Fruit fly (Drosophila melanogaster) whole organism, embryonic: ENCODE data around the gene CG14219.
A peak's percentile ranks its signal among the peaks of the same experiment; 100 is the strongest.

Experiments used
- BtbVII ChIP-seq: fragments of 200-800 bp; sonication (Bioruptor generic); optimal IDR thresholded peaks from 3 replicates; lab custom pipeline; 2017; ENCODE audit warnings: missing biosample characterization, mild to moderate bottlenecking, missing genetic modification characterization
- CG10267 ChIP-seq: fragments of 200-800 bp; sonication (Bioruptor generic); optimal IDR thresholded peaks from 2 replicates; lab custom pipeline; 2018; ENCODE audit warnings: missing biosample characterization, mild to moderate bottlenecking, missing genetic modification characterization, moderate library complexity
- CG10274 ChIP-seq: fragments of 200-800 bp; sonication (Bioruptor generic); optimal IDR thresholded peaks from 3 replicates; lab custom pipeline; 2017; ENCODE audit warnings: missing biosample characterization, mild to moderate bottlenecking, missing genetic modification characterization
- CG11696 ChIP-seq: fragments of 200-800 bp; sonication (Bioruptor generic); IDR thresholded peaks from 2 replicates; pipeline ENCODE4 v1.3.6; 2022; ENCODE audit warnings: missing biosample characterization, missing genetic modification characterization
- CG12155 ChIP-seq: fragments of 200-800 bp; sonication (Bioruptor generic); optimal IDR thresholded peaks from 3 replicates; lab custom pipeline; 2016; ENCODE audit warnings: missing biosample characterization, missing genetic modification characterization
- CG12659 ChIP-seq: fragments of 200-800 bp; sonication (Bioruptor generic); optimal IDR thresholded peaks from 3 replicates; lab custom pipeline; 2017; ENCODE audit warnings: mild to moderate bottlenecking, missing biosample characterization, missing genetic modification reagents, missing genetic modification characterization
- CG1529 ChIP-seq: fragments of 200-800 bp; sonication (Bioruptor generic); optimal IDR thresholded peaks from 3 replicates; lab custom pipeline; 2018; ENCODE audit warnings: missing biosample characterization, missing genetic modification characterization
- CG1602 ChIP-seq: fragments of 200-800 bp; sonication (Bioruptor generic); optimal IDR thresholded peaks from 3 replicates; lab custom pipeline; 2016; ENCODE audit warnings: missing biosample characterization, missing genetic modification characterization
- CG1603 ChIP-seq: fragments of 200-800 bp; sonication (Bioruptor generic); optimal IDR thresholded peaks from 2 replicates; lab custom pipeline; 2019; ENCODE audit warnings: missing biosample characterization, mild to moderate bottlenecking, missing genetic modification characterization, moderate library complexity
- CG16863 ChIP-seq: fragments of 200-800 bp; sonication (Bioruptor generic); optimal IDR thresholded peaks from 3 replicates; lab custom pipeline; 2016; ENCODE audit warnings: missing biosample characterization, missing genetic modification characterization
- CG17912 ChIP-seq: fragments of 200-800 bp; sonication (Bioruptor generic); optimal IDR thresholded peaks from 2 replicates; lab custom pipeline; 2018; ENCODE audit warnings: missing biosample characterization, mild to moderate bottlenecking, missing genetic modification characterization
- CG18476 ChIP-seq: fragments of 200-800 bp; sonication (Bioruptor generic); optimal IDR thresholded peaks from 2 replicates; lab custom pipeline; 2016; ENCODE audit warnings: missing biosample characterization, mild to moderate bottlenecking, missing genetic modification characterization
- CG3163 ChIP-seq: fragments of 200-800 bp; sonication (Bioruptor generic); optimal IDR thresholded peaks from 3 replicates; lab custom pipeline; 2016; ENCODE audit warnings: missing biosample characterization, missing genetic modification characterization
- CG3281 ChIP-seq: fragments of 200-800 bp; sonication (Bioruptor generic); optimal IDR thresholded peaks from 3 replicates; lab custom pipeline; 2017; ENCODE audit warnings: missing biosample characterization, mild to moderate bottlenecking, missing genetic modification characterization
- CG3407 ChIP-seq: fragments of 200-800 bp; sonication (Bioruptor generic); optimal IDR thresholded peaks from 2 replicates; lab custom pipeline; 2018; ENCODE audit warnings: missing biosample characterization, mild to moderate bottlenecking, missing genetic modification characterization
- CG34376 ChIP-seq: fragments of 200-800 bp; sonication (Bioruptor generic); optimal IDR thresholded peaks from 2 replicates; lab custom pipeline; 2018; ENCODE audit warnings: missing biosample characterization, mild to moderate bottlenecking, missing genetic modification characterization
- CG5180 ChIP-seq: fragments of 200-800 bp; sonication (Bioruptor generic); optimal IDR thresholded peaks from 3 replicates; lab custom pipeline; 2017; ENCODE audit warnings: missing biosample characterization, missing genetic modification characterization, mild to moderate bottlenecking, moderate library complexity, missing genetic modification reagents
- CG5953 ChIP-seq: fragments of 200-800 bp; sonication (Bioruptor generic); IDR thresholded peaks from 2 replicates; pipeline ENCODE4 v1.3.6; 2022; ENCODE audit warnings: missing biosample characterization, missing genetic modification characterization
- CG7372 ChIP-seq: fragments of 200-800 bp; sonication (Bioruptor generic); IDR thresholded peaks from 2 replicates; pipeline ENCODE4 v1.3.6; 2022; ENCODE audit warnings: missing biosample characterization, missing genetic modification characterization
- Dref ChIP-seq: fragments of 200-800 bp; sonication (Bioruptor generic); IDR thresholded peaks from 2 replicates; pipeline ENCODE4 v1.3.6; 2022; ENCODE audit warnings: missing biosample characterization, missing genetic modification characterization
- Eip74EF ChIP-seq, 2 experiments: fragments of 200-800 bp in 1 of 2; fragments of >200 bp in 1 of 2; sonication (Bioruptor generic) in 1 of 2; optimal IDR thresholded peaks; 2 replicates each; lab custom pipeline; 2017 to 2019; ENCODE audit warnings: missing biosample characterization in 2 of 2, missing genetic modification characterization in 2 of 2, mild to moderate bottlenecking in 1 of 2, moderate library complexity in 1 of 2
- Fer2 ChIP-seq: fragments of 200-800 bp; sonication (Bioruptor generic); optimal IDR thresholded peaks from 2 replicates; lab custom pipeline; 2018; ENCODE audit warnings: missing biosample characterization, mild to moderate bottlenecking, missing genetic modification characterization, moderate library complexity
- HHEX ChIP-seq: fragments of 200-800 bp; sonication (Bioruptor generic); optimal IDR thresholded peaks from 3 replicates; lab custom pipeline; 2017; ENCODE audit warnings: missing biosample characterization, mild to moderate bottlenecking, missing genetic modification characterization, missing genetic modification reagents
- Jarid2 ChIP-seq: fragments of 200-800 bp; sonication (Bioruptor generic); optimal IDR thresholded peaks from 3 replicates; lab custom pipeline; 2017; ENCODE audit warnings: mild to moderate bottlenecking, missing biosample characterization, missing genetic modification reagents, missing genetic modification characterization
- NC2α ChIP-seq: fragments of 200-800 bp; sonication (Bioruptor generic); optimal IDR thresholded peaks from 2 replicates; lab custom pipeline; 2016; ENCODE audit warnings: missing biosample characterization, missing genetic modification characterization
- Neu2 ChIP-seq: fragments of 200-800 bp; sonication (Bioruptor generic); optimal IDR thresholded peaks from 3 replicates; lab custom pipeline; 2016; ENCODE audit warnings: missing biosample characterization, missing genetic modification characterization, borderline replicate concordance
- Nf-YB ChIP-seq: fragments of 200-800 bp; sonication (Bioruptor generic); optimal IDR thresholded peaks from 3 replicates; lab custom pipeline; 2019; ENCODE audit warnings: missing biosample characterization, mild to moderate bottlenecking, missing genetic modification characterization, moderate library complexity
- NfI ChIP-seq: fragments of 200-800 bp; sonication (Bioruptor generic); optimal IDR thresholded peaks from 3 replicates; lab custom pipeline; 2018; ENCODE audit warnings: missing biosample characterization, mild to moderate bottlenecking, missing genetic modification characterization, moderate library complexity
- Pdp1 ChIP-seq, 2 experiments: fragments of 200-800 bp; sonication (Bioruptor generic); optimal IDR thresholded peaks; 3 replicates each; lab custom pipeline; 2016; ENCODE audit warnings: missing biosample characterization in 2 of 2, missing genetic modification characterization in 2 of 2, mild to moderate bottlenecking in 1 of 2, moderate library complexity in 1 of 2
- Rfx ChIP-seq: fragments of 200-800 bp; sonication (Bioruptor generic); IDR thresholded peaks from 2 replicates; pipeline ENCODE4 v1.3.6; 2022; ENCODE audit warnings: missing biosample characterization, missing genetic modification characterization
- Six4 ChIP-seq: fragments of 200-800 bp; sonication (Bioruptor generic); optimal IDR thresholded peaks from 2 replicates; lab custom pipeline; 2016; ENCODE audit warnings: missing biosample characterization, missing genetic modification characterization
- TFAM ChIP-seq: fragments of 200-800 bp; sonication (Bioruptor generic); optimal IDR thresholded peaks from 2 replicates; lab custom pipeline; 2017; ENCODE audit warnings: missing biosample characterization, missing genetic modification characterization, inconsistent platforms
- Xrp1 ChIP-seq: fragments of 200-800 bp; sonication (Bioruptor generic); IDR thresholded peaks from 2 replicates; pipeline ENCODE4 v1.3.6; 2022; ENCODE audit warnings: missing biosample characterization, missing genetic modification characterization
- abd-A ChIP-seq: fragments of 200-800 bp; sonication (Bioruptor generic); optimal IDR thresholded peaks from 3 replicates; lab custom pipeline; 2019; ENCODE audit warnings: missing biosample characterization, mild to moderate bottlenecking, missing genetic modification characterization, moderate library complexity
- crc ChIP-seq: fragments of 200-800 bp; sonication (Bioruptor generic); optimal IDR thresholded peaks from 2 replicates; lab custom pipeline; 2016; ENCODE audit warnings: missing biosample characterization, missing genetic modification characterization
- crp ChIP-seq, 2 experiments: fragments of 200-800 bp; sonication (Bioruptor generic); optimal IDR thresholded peaks; 2 replicates in 1 of 2; 3 replicates in 1 of 2; lab custom pipeline; 2017; ENCODE audit warnings: missing biosample characterization in 2 of 2, missing genetic modification characterization in 2 of 2, mild to moderate bottlenecking in 1 of 2, moderate library complexity in 1 of 2
- danr ChIP-seq: fragments of 200-800 bp; sonication (Bioruptor generic); IDR thresholded peaks from 2 replicates; pipeline ENCODE4 v1.3.6; 2022; ENCODE audit warnings: missing biosample characterization, missing genetic modification characterization
- dati ChIP-seq: fragments of 200-800 bp; sonication (Bioruptor generic); IDR thresholded peaks from 2 replicates; pipeline ENCODE4 v1.3.6; 2022; ENCODE audit warnings: missing biosample characterization, missing genetic modification characterization
- disco-r ChIP-seq: fragments of 200-800 bp; sonication (Bioruptor generic); optimal IDR thresholded peaks from 2 replicates; lab custom pipeline; 2016; ENCODE audit warnings: missing biosample characterization, missing genetic modification characterization
- gsb-n ChIP-seq: fragments of 200-800 bp; sonication (Bioruptor generic); optimal IDR thresholded peaks from 3 replicates; lab custom pipeline; 2018; ENCODE audit warnings: missing biosample characterization, mild to moderate bottlenecking, missing genetic modification characterization
- hbn ChIP-seq: fragments of 200-800 bp; sonication (Bioruptor generic); IDR thresholded peaks from 2 replicates; pipeline ENCODE4 v1.3.6; 2022; ENCODE audit warnings: missing biosample characterization, missing genetic modification characterization; ENCODE audit not compliant: partially characterized antibody
- nom ChIP-seq: fragments of 200-800 bp; sonication (Bioruptor generic); optimal IDR thresholded peaks from 2 replicates; lab custom pipeline; 2017; ENCODE audit warnings: missing biosample characterization, missing genetic modification characterization, mild to moderate bottlenecking, moderate library complexity, missing genetic modification reagents
- pfk ChIP-seq: fragments of 200-800 bp; sonication (Bioruptor generic); optimal IDR thresholded peaks from 2 replicates; lab custom pipeline; 2018; ENCODE audit warnings: missing biosample characterization, mild to moderate bottlenecking, missing genetic modification characterization, moderate library complexity
- phol ChIP-seq: fragments of 200-800 bp; sonication (Bioruptor generic); optimal IDR thresholded peaks from 3 replicates; lab custom pipeline; 2018; ENCODE audit warnings: missing biosample characterization, mild to moderate bottlenecking, missing genetic modification characterization, moderate library complexity
- schlank ChIP-seq: fragments of 200-800 bp; sonication (Bioruptor generic); optimal IDR thresholded peaks from 2 replicates; lab custom pipeline; 2018; ENCODE audit warnings: missing biosample characterization, mild to moderate bottlenecking, missing genetic modification characterization
- slbo ChIP-seq: fragments of 200-800 bp; sonication (Bioruptor generic); IDR thresholded peaks from 2 replicates; pipeline ENCODE4 v1.3.6; 2022; ENCODE audit warnings: missing biosample characterization, missing genetic modification characterization
- sr ChIP-seq: fragments of 200-800 bp; sonication (Bioruptor generic); IDR thresholded peaks from 3 replicates; pipeline ENCODE4 v1.3.6; 2022; ENCODE audit warnings: missing biosample characterization, missing genetic modification characterization
- twi ChIP-seq: fragments of 200-800 bp; optimal IDR thresholded peaks from 2 replicates; lab custom pipeline; 2019; ENCODE audit warnings: missing biosample characterization, mild to moderate bottlenecking, missing genetic modification characterization, moderate library complexity
- zen2 ChIP-seq: fragments of 200-800 bp; sonication (Bioruptor generic); IDR thresholded peaks from 3 replicates; pipeline ENCODE4 v1.3.6; 2022; ENCODE audit warnings: missing biosample characterization, missing genetic modification characterization; ENCODE audit not compliant: partially characterized antibody
- zfh1 ChIP-seq: fragments of 200-800 bp; sonication (Bioruptor generic); IDR thresholded peaks from 3 replicates; pipeline ENCODE4 v1.3.6; 2022; ENCODE audit warnings: missing biosample characterization, missing genetic modification characterization

Gene CG14219

dm6 chrX:19601644-19602043, 11.7 kb upstream of the CG14219 start, which contains the start of gene CG14220 (continued):
- no peak for TF ChIP-seq abd-A (tag; lab: Kevin White, UChicago)
- no peak for TF ChIP-seq Neu2 (GFP tag; lab: Kevin White, UChicago)
- no peak for TF ChIP-seq CG1602 (GFP tag; lab: Kevin White, UChicago)
- TF ChIP-seq Six4 (GFP tag; lab: Kevin White, UChicago): no peak
- TF ChIP-seq pfk (GFP tag; lab: Kevin White, UChicago): peak; percentile 38
- peak; percentile 69 for TF ChIP-seq CG1603 (tag; lab: Kevin White, UChicago)
- 0 out of 2 replicates have a peak, but pooled peaks have one; percentile 13 for TF ChIP-seq Xrp1 (GFP tag; lab: Robert Waterston, UW)
- peak; percentile 31 for TF ChIP-seq phol
- TF ChIP-seq BtbVII: no peak
- TF ChIP-seq CG5180 (GFP tag; lab: Kevin White, UChicago): no peak
- TF ChIP-seq nom (GFP tag; lab: Kevin White, UChicago): peak; percentile 15
- peak; percentile 7; the same call in 1 of the 2 replicates for TF ChIP-seq Rfx (GFP tag; lab: Robert Waterston, UW)
- TF ChIP-seq gsb-n (tag; lab: Kevin White, UChicago): no peak
- TF ChIP-seq Pdp1 (GFP tag; optimal IDR thresholded peaks at IDR 0.05; lab: Kevin White, UChicago): no peak
- no peak for TF ChIP-seq HHEX (GFP tag; lab: Kevin White, UChicago)
- TF ChIP-seq Eip74EF (GFP tag; optimal IDR thresholded peaks at IDR 0.05; lab: Kevin White, UChicago): no peak
- TF ChIP-seq CG10267: peak; percentile 45
- no peak for TF ChIP-seq dati (GFP tag; lab: Robert Waterston, UW)
- no peak for TF ChIP-seq disco-r (GFP tag; lab: Kevin White, UChicago)
- TF ChIP-seq schlank (tag; lab: Kevin White, UChicago): no peak
- no peak for TF ChIP-seq Fer2 (tag; lab: Kevin White, UChicago)
- no peak for TF ChIP-seq TFAM
- TF ChIP-seq CG1529 (GFP tag; lab: Kevin White, UChicago): no peak
- TF ChIP-seq slbo (GFP tag; lab: Robert Waterston, UW): peak; percentile 36; the same call in 1 of the 2 replicates
- peak; percentile 44 for TF ChIP-seq CG12659
- TF ChIP-seq danr: no peak
- no peak for TF ChIP-seq CG10274 (GFP tag; lab: Kevin White, UChicago)
- TF ChIP-seq hbn: peak; percentile 90
- no peak for TF ChIP-seq NfI (GFP tag; lab: Kevin White, UChicago)
- TF ChIP-seq Dref (GFP tag; lab: Robert Waterston, UW): peak; percentile 99
- no peak for TF ChIP-seq NC2α
- TF ChIP-seq CG3163: no peak
- TF ChIP-seq crp (GFP tag; optimal IDR thresholded peaks at IDR 0.05; lab: Kevin White, UChicago): peak in 1 of 2 experiments; percentile 35
- no peak for TF ChIP-seq twi
- TF ChIP-seq CG7372: no peak
- no peak for TF ChIP-seq CG18476 (GFP tag; lab: Kevin White, UChicago)
- TF ChIP-seq CG34376 (GFP tag; lab: Kevin White, UChicago): peak; percentile 51
- no peak for TF ChIP-seq CG5953 (GFP tag; lab: Robert Waterston, UW)
- peak; percentile 91 for TF ChIP-seq zen2 (GFP tag; lab: Robert Waterston, UW)
- no peak for TF ChIP-seq CG16863 (GFP tag; lab: Kevin White, UChicago)
- TF ChIP-seq CG12155 (GFP tag; lab: Kevin White, UChicago): no peak
- TF ChIP-seq Jarid2 (GFP tag; lab: Kevin White, UChicago): no peak
- TF ChIP-seq CG17912: no peak
- no peak for TF ChIP-seq CG3407 (GFP tag; lab: Kevin White, UChicago)
- TF ChIP-seq sr (GFP tag; lab: Robert Waterston, UW): no peak
- no peak for TF ChIP-seq Nf-YB (GFP tag; lab: Kevin White, UChicago)
- TF ChIP-seq zfh1 (GFP tag; lab: Robert Waterston, UW): 0 out of 3 replicates have a peak, but pooled peaks have one; percentile 16
- no peak for TF ChIP-seq crc (GFP tag; lab: Kevin White, UChicago)
- no peak for TF ChIP-seq CG11696
- peak; percentile 20 for TF ChIP-seq CG3281
